Worm (Caenorhabditis elegans): ENCODE results near the gene srtx-1.

DNA sequence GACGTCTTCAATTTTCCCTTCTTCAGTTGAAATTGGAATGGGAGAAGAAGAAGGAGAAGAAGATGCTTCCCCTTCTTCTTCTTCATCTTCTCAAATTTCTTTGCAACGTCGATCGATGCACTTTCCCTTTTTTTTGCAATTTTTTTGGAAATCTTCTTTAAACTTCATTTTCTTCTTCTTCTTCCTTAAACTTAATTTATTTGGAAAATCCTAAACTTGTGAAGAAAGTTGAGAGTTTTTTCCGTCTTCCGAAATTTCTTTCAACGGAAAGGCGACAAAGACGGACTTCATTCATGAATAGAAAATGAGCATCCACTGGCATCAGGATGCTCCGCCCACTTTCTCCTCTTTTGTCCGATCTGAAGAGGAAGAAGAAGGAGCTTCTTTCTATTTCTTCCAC lies 6.8 kb upstream of the srtx-1 start:
- no peak for TF ChIP-seq ces-1 (GFP tag; optimal IDR thresholded peaks at IDR 0.05)
- TF ChIP-seq tlp-1 (tag; optimal IDR thresholded peaks at IDR 0.05): no peak
- no peak for TF ChIP-seq lin-13 (GFP tag; optimal IDR thresholded peaks at IDR 0.05)
- no peak for TF ChIP-seq nhr-90 (tag; optimal IDR thresholded peaks at IDR 0.05; ENCODE audit: poor library complexity)
- no peak for TF ChIP-seq zag-1 (tag; optimal IDR thresholded peaks at IDR 0.05)
- TF ChIP-seq mdl-1 (tag; optimal IDR thresholded peaks at IDR 0.05): no peak
- no peak for TF ChIP-seq lin-35 (GFP tag; optimal IDR thresholded peaks at IDR 0.05)
- TF ChIP-seq nhr-11 (tag; optimal IDR thresholded peaks at IDR 0.05): no peak

Measured in whole organism, L1 larva.